Fruit fly (Drosophila melanogaster) whole organism: Measurements from ENCODE around the gene pigeon.

Experiments used
- Dll ChIP-seq: fragments of >200 bp; optimal IDR thresholded peaks from 2 replicates; lab custom pipeline; 2017
- psq ChIP-seq: fragments of >200 bp; optimal IDR thresholded peaks from 2 replicates; lab custom pipeline; 2017
- usp ChIP-seq: fragments of >200 bp; optimal IDR thresholded peaks from 2 replicates; lab custom pipeline; 2017; ENCODE audit warnings: missing biosample characterization, missing genetic modification characterization, mixed read lengths

dm6 chr2L:19156737-19157287 lies 29.0 kb upstream of the pigeon start:
- TF ChIP-seq usp (GFP tag; lab: Kevin White, UChicago): no peak
- no peak for TF ChIP-seq psq (lab: Kevin White, UChicago)
- TF ChIP-seq Dll (lab: Kevin White, UChicago): no peak
